Fruit fly (Drosophila melanogaster) whole organism, prepupa: ENCODE data around the gene cocoon.

Experiments used
- Blimp-1 ChIP-seq: fragments of 200-800 bp; sonication (Bioruptor generic); optimal IDR thresholded peaks from 3 replicates; lab custom pipeline; 2017; ENCODE audit warnings: missing biosample characterization, missing genetic modification characterization, mild to moderate bottlenecking, moderate library complexity, missing genetic modification reagents
- CG10631 ChIP-seq: fragments of 200-800 bp; sonication (Bioruptor generic); optimal IDR thresholded peaks from 2 replicates; lab custom pipeline; 2016; ENCODE audit warnings: missing biosample characterization, missing genetic modification characterization
- CG11294 ChIP-seq: fragments of 200-800 bp; sonication (Bioruptor generic); IDR thresholded peaks from 2 replicates; pipeline ENCODE4 v1.3.6; 2022; ENCODE audit warnings: missing biosample characterization, missing genetic modification characterization
- CG11762 ChIP-seq: fragments of 200-800 bp; sonication (Bioruptor generic); optimal IDR thresholded peaks from 3 replicates; lab custom pipeline; 2016; ENCODE audit warnings: missing biosample characterization, missing genetic modification characterization; ENCODE audit not compliant: insufficient read depth
- CG11902 ChIP-seq: fragments of 200-800 bp; sonication (Bioruptor generic); optimal IDR thresholded peaks from 3 replicates; lab custom pipeline; 2016; ENCODE audit warnings: missing biosample characterization, missing genetic modification characterization
- CG15336 ChIP-seq: fragments of 200-800 bp; sonication (Bioruptor generic); IDR thresholded peaks from 2 replicates; pipeline ENCODE4 v1.3.6; 2022; ENCODE audit warnings: missing biosample characterization, missing genetic modification characterization
- CG1621 ChIP-seq: fragments of 200-800 bp; sonication (Bioruptor generic); optimal IDR thresholded peaks from 3 replicates; lab custom pipeline; 2018; ENCODE audit warnings: missing biosample characterization, mild to moderate bottlenecking, missing genetic modification characterization
- CG16779 ChIP-seq: fragments of 200-800 bp; sonication (Bioruptor generic); optimal IDR thresholded peaks from 3 replicates; lab custom pipeline; 2017; ENCODE audit warnings: missing biosample characterization, mild to moderate bottlenecking, missing genetic modification characterization
- CG3032 ChIP-seq: fragments of 200-800 bp; optimal IDR thresholded peaks from 2 replicates; lab custom pipeline; 2019; ENCODE audit warnings: missing biosample characterization, mild to moderate bottlenecking, missing genetic modification characterization, moderate library complexity
- CG31627 ChIP-seq: fragments of 200-800 bp; sonication (Bioruptor generic); optimal IDR thresholded peaks from 3 replicates; lab custom pipeline; 2016; ENCODE audit warnings: missing biosample characterization, missing genetic modification characterization
- CG32006 ChIP-seq: fragments of 200-800 bp; sonication (Bioruptor generic); optimal IDR thresholded peaks from 3 replicates; lab custom pipeline; 2017; ENCODE audit warnings: missing biosample characterization, mild to moderate bottlenecking, missing genetic modification characterization
- CG3919 ChIP-seq: fragments of 200-800 bp; sonication (Bioruptor generic); optimal IDR thresholded peaks from 3 replicates; lab custom pipeline; 2016; ENCODE audit warnings: missing biosample characterization, missing genetic modification characterization
- CG4318 ChIP-seq: fragments of 200-800 bp; sonication (Bioruptor generic); optimal IDR thresholded peaks from 3 replicates; lab custom pipeline; 2017; ENCODE audit warnings: missing biosample characterization, mild to moderate bottlenecking, missing genetic modification characterization
- CG6163 ChIP-seq: fragments of 200-800 bp; sonication (Bioruptor generic); IDR thresholded peaks from 3 replicates; pipeline ENCODE4 v1.3.6; 2022; ENCODE audit warnings: missing biosample characterization, missing genetic modification characterization
- CG6276 ChIP-seq: fragments of 200-800 bp; sonication (Bioruptor generic); optimal IDR thresholded peaks from 2 replicates; lab custom pipeline; 2017; ENCODE audit warnings: missing biosample characterization, mild to moderate bottlenecking, missing genetic modification characterization
- CG6792 ChIP-seq: fragments of 200-800 bp; sonication (Bioruptor generic); optimal IDR thresholded peaks from 3 replicates; lab custom pipeline; 2016; ENCODE audit warnings: missing biosample characterization, missing genetic modification characterization
- CG6808 ChIP-seq: fragments of 200-800 bp; sonication (Bioruptor generic); optimal IDR thresholded peaks from 3 replicates; lab custom pipeline; 2017; ENCODE audit warnings: missing biosample characterization, missing genetic modification characterization, mild to moderate bottlenecking, moderate library complexity, missing genetic modification reagents
- CG7368 ChIP-seq: fragments of 200-800 bp; sonication (Bioruptor generic); optimal IDR thresholded peaks from 3 replicates; lab custom pipeline; 2016; ENCODE audit warnings: missing biosample characterization, missing genetic modification characterization
- CG8119 ChIP-seq: fragments of 200-800 bp; sonication (Bioruptor generic); IDR thresholded peaks from 3 replicates; pipeline ENCODE4 v1.3.6; 2022; ENCODE audit warnings: missing biosample characterization, missing genetic modification characterization
- CG8632 ChIP-seq: fragments of 200-800 bp; sonication (Bioruptor generic); optimal IDR thresholded peaks from 3 replicates; lab custom pipeline; 2016; ENCODE audit warnings: missing biosample characterization, missing genetic modification characterization
- Eip75B ChIP-seq: fragments of 200-800 bp; sonication (Bioruptor generic); optimal IDR thresholded peaks from 3 replicates; lab custom pipeline; 2016; ENCODE audit warnings: missing biosample characterization, missing genetic modification characterization
- Eip78C ChIP-seq: fragments of 200-800 bp; sonication (Bioruptor generic); peaks from one replicate; lab custom pipeline; 2016; ENCODE audit warnings: missing biosample characterization, missing genetic modification characterization
- Eip93F ChIP-seq: fragments of 200-800 bp; sonication (Bioruptor generic); optimal IDR thresholded peaks from 2 replicates; lab custom pipeline; 2016; ENCODE audit warnings: missing biosample characterization, mild to moderate bottlenecking, missing genetic modification characterization
- Ets21C ChIP-seq: fragments of 200-800 bp; sonication (Bioruptor generic); optimal IDR thresholded peaks from 3 replicates; lab custom pipeline; 2016; ENCODE audit warnings: missing biosample characterization, missing genetic modification characterization
- Ets96B ChIP-seq: fragments of 200-800 bp; optimal IDR thresholded peaks from 2 replicates; lab custom pipeline; 2019; ENCODE audit warnings: missing biosample characterization, mild to moderate bottlenecking, missing genetic modification characterization, moderate library complexity
- Gug ChIP-seq: fragments of 200-800 bp; sonication (Bioruptor generic); IDR thresholded peaks from 2 replicates; pipeline ENCODE4 v1.3.6; 2022; ENCODE audit warnings: missing biosample characterization, missing genetic modification characterization
- Hr38 ChIP-seq: sonication (Bioruptor generic); optimal IDR thresholded peaks from 2 replicates; lab custom pipeline; 2016; ENCODE audit warnings: missing biosample characterization, missing genetic modification characterization
- Hr39 ChIP-seq: fragments of 200-800 bp; sonication (Bioruptor generic); optimal IDR thresholded peaks from 2 replicates; lab custom pipeline; 2016; ENCODE audit warnings: missing biosample characterization, missing genetic modification characterization
- Lpt ChIP-seq: fragments of 200-800 bp; sonication (Bioruptor generic); optimal IDR thresholded peaks from 3 replicates; lab custom pipeline; 2016; ENCODE audit warnings: missing biosample characterization, missing genetic modification characterization
- Met ChIP-seq: fragments of 200-800 bp; sonication (Bioruptor generic); optimal IDR thresholded peaks from 3 replicates; lab custom pipeline; 2016; ENCODE audit warnings: missing biosample characterization, missing genetic modification characterization
- Sox102F ChIP-seq: fragments of 200-800 bp; sonication (Bioruptor generic); optimal IDR thresholded peaks from 2 replicates; lab custom pipeline; 2016; ENCODE audit warnings: missing biosample characterization, mild to moderate bottlenecking, missing genetic modification characterization
- Sox14 ChIP-seq: fragments of 200-800 bp; sonication (Bioruptor generic); optimal IDR thresholded peaks from 3 replicates; lab custom pipeline; 2016; ENCODE audit warnings: missing biosample characterization, missing genetic modification characterization
- achi ChIP-seq: fragments of 200-800 bp; sonication (Bioruptor generic); optimal IDR thresholded peaks from 3 replicates; lab custom pipeline; 2016; ENCODE audit warnings: missing biosample characterization, missing genetic modification characterization
- dac ChIP-seq: fragments of 200-800 bp; sonication (Bioruptor generic); optimal IDR thresholded peaks from 2 replicates; lab custom pipeline; 2017; ENCODE audit warnings: missing biosample characterization, mild to moderate bottlenecking, missing genetic modification characterization
- eg ChIP-seq: fragments of 200-800 bp; sonication (Bioruptor generic); IDR thresholded peaks from 3 replicates; pipeline ENCODE4 v1.3.6; 2022; ENCODE audit warnings: missing biosample characterization, missing genetic modification characterization
- esn ChIP-seq: fragments of 200-800 bp; sonication (Bioruptor generic); optimal IDR thresholded peaks from 2 replicates; lab custom pipeline; 2016; ENCODE audit warnings: missing biosample characterization, mild to moderate bottlenecking, missing genetic modification characterization, moderate library complexity
- fkh ChIP-seq: fragments of 200-800 bp; sonication (Bioruptor generic); optimal IDR thresholded peaks from 3 replicates; lab custom pipeline; 2017; ENCODE audit warnings: missing biosample characterization, mild to moderate bottlenecking, missing genetic modification characterization, moderate library complexity
- lz ChIP-seq: fragments of 200-800 bp; sonication (Bioruptor generic); optimal IDR thresholded peaks from 3 replicates; lab custom pipeline; 2016; ENCODE audit warnings: missing biosample characterization, missing genetic modification characterization
- net ChIP-seq: fragments of 200-800 bp; sonication (Bioruptor generic); optimal IDR thresholded peaks from 3 replicates; lab custom pipeline; 2016; ENCODE audit warnings: missing biosample characterization, missing genetic modification characterization
- spab ChIP-seq: fragments of 200-800 bp; sonication (Bioruptor generic); optimal IDR thresholded peaks from 2 replicates; lab custom pipeline; 2017; ENCODE audit warnings: missing biosample characterization, mild to moderate bottlenecking, missing genetic modification characterization, missing genetic modification reagents
- ss ChIP-seq, 2 experiments: fragments of 200-800 bp; sonication (Bioruptor generic); optimal IDR thresholded peaks; 2 replicates in 1 of 2; 3 replicates in 1 of 2; lab custom pipeline; 2017 to 2018; ENCODE audit warnings: mild to moderate bottlenecking in 2 of 2, missing biosample characterization in 2 of 2, missing genetic modification characterization in 2 of 2, moderate library complexity in 1 of 2
- svp ChIP-seq: fragments of 200-800 bp; sonication (Bioruptor generic); peaks from one replicate; lab custom pipeline; 2016; ENCODE audit warnings: missing biosample characterization, missing genetic modification characterization
- topi ChIP-seq: fragments of 200-800 bp; sonication (Bioruptor generic); optimal IDR thresholded peaks from 3 replicates; lab custom pipeline; 2016; ENCODE audit warnings: missing biosample characterization, missing genetic modification characterization
- vri ChIP-seq: fragments of 200-800 bp; sonication (Bioruptor generic); optimal IDR thresholded peaks from 3 replicates; lab custom pipeline; 2016; ENCODE audit warnings: missing biosample characterization, mild to moderate bottlenecking, missing genetic modification characterization

The cocoon gene

dm6 chr3L:15513726-15514125 lies 39.8 kb upstream of the cocoon start:
- TF ChIP-seq CG11762 (GFP tag; lab: Kevin White, UChicago) (no peak), CG6163 (GFP tag; lab: Robert Waterston, UW) (no peak), fkh (GFP tag; lab: Kevin White, UChicago) (no peak), eg (GFP tag; lab: Robert Waterston, UW) (no peak), CG10631 (GFP tag; lab: Kevin White, UChicago) (no peak)

- TF ChIP-seq net (GFP tag; lab: Kevin White, UChicago) = no peak
- no peak for TF ChIP-seq Ets21C
- TF ChIP-seq eg (GFP tag; lab: Robert Waterston, UW) = no peak
- no peak for TF ChIP-seq Lpt (GFP tag; lab: Kevin White, UChicago)
- no peak for TF ChIP-seq Sox102F (GFP tag; lab: Kevin White, UChicago)
- no peak for TF ChIP-seq spab (GFP tag; lab: Kevin White, UChicago)
Observed at dm6 chr3L:15513264-15513663, 39.4 kb upstream of the cocoon start.

dm6 chr3L:15511688-15512250 lies 37.9 kb upstream of the cocoon start:
- TF ChIP-seq esn (GFP tag; lab: Kevin White, UChicago) = peak; percentile 7
- no peak for TF ChIP-seq net (GFP tag; lab: Kevin White, UChicago)
- peak; percentile 11 for TF ChIP-seq Met
- TF ChIP-seq lz (GFP tag; lab: Kevin White, UChicago) = no peak
- no peak for TF ChIP-seq topi (GFP tag; lab: Kevin White, UChicago)
- TF ChIP-seq Ets96B (tag; lab: Kevin White, UChicago) = no peak
- no peak for TF ChIP-seq CG6792
- peak; percentile 37 for TF ChIP-seq Sox102F (GFP tag; lab: Kevin White, UChicago)
- no peak for TF ChIP-seq CG1621
- TF ChIP-seq Hr38 = no peak
- no peak; the same call in 2 of the 3 replicates for TF ChIP-seq CG8119 (GFP tag; lab: Robert Waterston, UW)
- peak; percentile 33 for TF ChIP-seq Eip93F (GFP tag; lab: Kevin White, UChicago)
- peak; percentile 78 for TF ChIP-seq Blimp-1
- TF ChIP-seq CG32006 (GFP tag; lab: Kevin White, UChicago) = no peak
- peak; percentile 24 for TF ChIP-seq vri (GFP tag; lab: Kevin White, UChicago)
- peak; percentile 55 for TF ChIP-seq Sox14
- TF ChIP-seq ss (GFP tag; optimal IDR thresholded peaks at IDR 0.05; lab: Kevin White, UChicago) = peak; percentile 39 to 44
- peak; percentile 76 for TF ChIP-seq Eip78C (GFP tag; lab: Kevin White, UChicago)
- TF ChIP-seq Lpt (GFP tag; lab: Kevin White, UChicago) = no peak
- no peak for TF ChIP-seq Gug (GFP tag; lab: Robert Waterston, UW)
- TF ChIP-seq CG16779 (tag; lab: Kevin White, UChicago) = peak; percentile 13
- peak; percentile 17 for TF ChIP-seq CG3032

dm6 chr3L:15510787-15511186 lies 36.9 kb upstream of the cocoon start, which contains the start of gene MsrA:
Gene MsrA (plus strand): TSS chr3L:15511052.
- TF ChIP-seq svp (GFP tag; lab: Kevin White, UChicago) (peak; percentile 80), CG8632 (GFP tag; lab: Kevin White, UChicago) (no peak), Met (no peak), CG31627 (GFP tag; lab: Kevin White, UChicago) (no peak), dac (GFP tag; lab: Kevin White, UChicago) (no peak), Eip78C (GFP tag; lab: Kevin White, UChicago) (peak; percentile 70), CG6276 (GFP tag; lab: Kevin White, UChicago) (no peak), CG11902 (GFP tag; lab: Kevin White, UChicago) (no peak), spab (GFP tag; lab: Kevin White, UChicago) (no peak), CG32006 (GFP tag; lab: Kevin White, UChicago) (no peak), CG8119 (GFP tag; lab: Robert Waterston, UW) (0 out of 3 replicates have a peak, but pooled peaks have one; percentile 16), CG4318 (GFP tag; lab: Kevin White, UChicago) (no peak), Hr38 (no peak), fkh (GFP tag; lab: Kevin White, UChicago) (no peak), esn (GFP tag; lab: Kevin White, UChicago) (peak; percentile 7), vri (GFP tag; lab: Kevin White, UChicago) (peak; percentile 37), CG6808 (GFP tag; lab: Kevin White, UChicago) (no peak), CG3919 (no peak), Lpt (GFP tag; lab: Kevin White, UChicago) (no peak), lz (GFP tag; lab: Kevin White, UChicago) (no peak), Sox102F (GFP tag; lab: Kevin White, UChicago) (no peak), CG15336 (GFP tag; lab: Robert Waterston, UW) (no peak), CG11294 (GFP tag; lab: Robert Waterston, UW) (no peak), achi (GFP tag; lab: Kevin White, UChicago) (no peak), Hr39 (no peak), Eip75B (GFP tag; lab: Kevin White, UChicago) (peak; percentile 17), CG7368 (GFP tag; lab: Kevin White, UChicago) (no peak), CG1621 (no peak), Sox14 (no peak)
